Worm (Caenorhabditis elegans): ENCODE results near the gene Y59H11AR.4.

Y59H11AR.4 gene

ce11 chrIV:8605217-8605616 lies 4.7 kb upstream of the Y59H11AR.4 start:
- TF ChIP-seq flt-1 (GFP tag; IDR thresholded peaks at IDR 0.05) (no peak), tra-4 (tag; optimal IDR thresholded peaks at IDR 0.05) (no peak), scrt-1 (GFP tag; IDR thresholded peaks at IDR 0.05) (no peak)

- no peak for TF ChIP-seq hmg-4 (GFP tag; optimal IDR thresholded peaks at IDR 0.05)
- no peak for TF ChIP-seq scrt-1 (GFP tag; IDR thresholded peaks at IDR 0.05)
- no peak for TF ChIP-seq aly-1 (tag; optimal IDR thresholded peaks at IDR 0.05)
- no peak for TF ChIP-seq hnd-1 (tag; optimal IDR thresholded peaks at IDR 0.05)
- no peak for TF ChIP-seq tbx-11 (GFP tag; IDR thresholded peaks at IDR 0.05)
- TF ChIP-seq pes-1 (GFP tag; IDR thresholded peaks at IDR 0.05), result no peak
- TF ChIP-seq ceh-36 (tag; optimal IDR thresholded peaks at IDR 0.05), result no peak
Measured at ce11 chrIV:8602877-8603276, 2.3 kb upstream of the Y59H11AR.4 start, which contains the start of gene Y59H11AR.10. Gene Y59H11AR.10, plus strand, starts transcription at chrIV:8603177.

ce11 chrIV:8597504-8597903 lies 3.1 kb downstream of the Y59H11AR.4 start:
- TF ChIP-seq hnd-1 (tag; optimal IDR thresholded peaks at IDR 0.05) (no peak), flt-1 (GFP tag; IDR thresholded peaks at IDR 0.05) (no peak), ceh-13 (GFP tag; optimal IDR thresholded peaks at IDR 0.05) (no peak), F13C5.2 (tag; optimal IDR thresholded peaks at IDR 0.05) (no peak), B0310.2 (tag; optimal IDR thresholded peaks at IDR 0.05) (no peak), hmbx-1 (tag; optimal IDR thresholded peaks at IDR 0.05) (no peak), tra-4 (tag; optimal IDR thresholded peaks at IDR 0.05) (no peak), tbx-11 (GFP tag; IDR thresholded peaks at IDR 0.05) (no peak), ets-7 (tag; optimal IDR thresholded peaks at IDR 0.05) (no peak), aly-1 (tag; optimal IDR thresholded peaks at IDR 0.05) (no peak), scrt-1 (GFP tag; IDR thresholded peaks at IDR 0.05) (no peak)

ce11 chrIV:8595767-8596166 lies 4.8 kb downstream of the Y59H11AR.4 start, which contains the start of gene clec-181:
Gene clec-181, plus strand, starts transcription at chrIV:8596067.
- TF ChIP-seq ceh-36 (tag; optimal IDR thresholded peaks at IDR 0.05) (no peak), tbx-37 (GFP tag; conservative IDR thresholded peaks at IDR 0.05) (no peak), hnd-1 (tag; optimal IDR thresholded peaks at IDR 0.05) (no peak), ama-1 (optimal IDR thresholded peaks at IDR 0.05) (no peak), scrt-1 (GFP tag; IDR thresholded peaks at IDR 0.05) (no peak), B0310.2 (tag; optimal IDR thresholded peaks at IDR 0.05) (no peak), hmbx-1 (tag; optimal IDR thresholded peaks at IDR 0.05) (no peak), ceh-13 (GFP tag; optimal IDR thresholded peaks at IDR 0.05) (no peak), flt-1 (GFP tag; IDR thresholded peaks at IDR 0.05) (no peak), sea-1 (GFP tag; conservative IDR thresholded peaks at IDR 0.05) (no peak), tbx-11 (GFP tag; IDR thresholded peaks at IDR 0.05) (no peak), pes-1 (GFP tag; IDR thresholded peaks at IDR 0.05) (no peak), ets-7 (tag; optimal IDR thresholded peaks at IDR 0.05) (no peak), tra-4 (tag; optimal IDR thresholded peaks at IDR 0.05) (no peak), hmg-4 (GFP tag; optimal IDR thresholded peaks at IDR 0.05) (no peak), F13C5.2 (tag; optimal IDR thresholded peaks at IDR 0.05) (no peak), aly-1 (tag; optimal IDR thresholded peaks at IDR 0.05) (no peak)

ce11 chrIV:8595317-8595716 lies 5.2 kb downstream of the Y59H11AR.4 start, which contains the start of gene Y59H11AR.3:
Gene Y59H11AR.3, minus strand, starts transcription at chrIV:8595417.
- TF ChIP-seq tbx-11 (GFP tag; IDR thresholded peaks at IDR 0.05) (no peak), ets-7 (tag; optimal IDR thresholded peaks at IDR 0.05) (no peak), F13C5.2 (tag; optimal IDR thresholded peaks at IDR 0.05) (no peak), pes-1 (GFP tag; IDR thresholded peaks at IDR 0.05) (no peak), flt-1 (GFP tag; IDR thresholded peaks at IDR 0.05) (no peak), ama-1 (optimal IDR thresholded peaks at IDR 0.05) (no peak)

- TF ChIP-seq scrt-1 (GFP tag; IDR thresholded peaks at IDR 0.05), result no peak
- no peak for TF ChIP-seq flt-1 (GFP tag; IDR thresholded peaks at IDR 0.05)
- TF ChIP-seq sea-1 (GFP tag; conservative IDR thresholded peaks at IDR 0.05), result no peak
- no peak for TF ChIP-seq tra-4 (tag; optimal IDR thresholded peaks at IDR 0.05)
- TF ChIP-seq ceh-13 (GFP tag; optimal IDR thresholded peaks at IDR 0.05), result no peak
Measured at ce11 chrIV:8587605-8588004, 13.0 kb downstream of the Y59H11AR.4 start.

ce11 chrIV:8587057-8587456 lies 13.5 kb downstream of the Y59H11AR.4 start:
- TF ChIP-seq aly-1 (tag; optimal IDR thresholded peaks at IDR 0.05), result no peak
- TF ChIP-seq hmbx-1 (tag; optimal IDR thresholded peaks at IDR 0.05), result no peak
- no peak for TF ChIP-seq ets-7 (tag; optimal IDR thresholded peaks at IDR 0.05)
- TF ChIP-seq ceh-13 (GFP tag; optimal IDR thresholded peaks at IDR 0.05), result no peak
- TF ChIP-seq tbx-37 (GFP tag; conservative IDR thresholded peaks at IDR 0.05), result no peak
- no peak for TF ChIP-seq F13C5.2 (tag; optimal IDR thresholded peaks at IDR 0.05)
- no peak for TF ChIP-seq scrt-1 (GFP tag; IDR thresholded peaks at IDR 0.05)
- TF ChIP-seq flt-1 (GFP tag; IDR thresholded peaks at IDR 0.05), result no peak

- TF ChIP-seq sea-1 (GFP tag; conservative IDR thresholded peaks at IDR 0.05), result no peak
- no peak for TF ChIP-seq ets-7 (tag; optimal IDR thresholded peaks at IDR 0.05)
- TF ChIP-seq tbx-37 (GFP tag; conservative IDR thresholded peaks at IDR 0.05), result no peak
- no peak for TF ChIP-seq hmbx-1 (tag; optimal IDR thresholded peaks at IDR 0.05)
- no peak for TF ChIP-seq flt-1 (GFP tag; IDR thresholded peaks at IDR 0.05)
- TF ChIP-seq tbx-11 (GFP tag; IDR thresholded peaks at IDR 0.05), result no peak
- no peak for TF ChIP-seq pes-1 (GFP tag; IDR thresholded peaks at IDR 0.05)
- TF ChIP-seq ama-1 (optimal IDR thresholded peaks at IDR 0.05), result no peak
- TF ChIP-seq ceh-13 (GFP tag; optimal IDR thresholded peaks at IDR 0.05), result no peak
- no peak for TF ChIP-seq aly-1 (tag; optimal IDR thresholded peaks at IDR 0.05)
- TF ChIP-seq hnd-1 (tag; optimal IDR thresholded peaks at IDR 0.05), result no peak
- TF ChIP-seq F13C5.2 (tag; optimal IDR thresholded peaks at IDR 0.05), result no peak
- TF ChIP-seq tra-4 (tag; optimal IDR thresholded peaks at IDR 0.05), result no peak
- TF ChIP-seq hmg-4 (GFP tag; optimal IDR thresholded peaks at IDR 0.05), result no peak
- no peak for TF ChIP-seq scrt-1 (GFP tag; IDR thresholded peaks at IDR 0.05)
- TF ChIP-seq B0310.2 (tag; optimal IDR thresholded peaks at IDR 0.05), result no peak
- TF ChIP-seq ceh-36 (tag; optimal IDR thresholded peaks at IDR 0.05), result no peak
Measured at ce11 chrIV:8585076-8586033, 15.2 kb downstream of the Y59H11AR.4 start, which contains the start of gene catp-7. Gene catp-7, plus strand, starts transcription at chrIV:8585983.
